Worm (Caenorhabditis elegans) whole organism, L4 larva: ENCODE data around the gene spig-1.

ENCODE experiments used
- F44E2.7 ChIP-seq: fragments of 200-800 bp; sonication (Bioruptor generic); IDR thresholded peaks from 2 replicates; pipeline ENCODE4 v2.1.2; 2022; ENCODE audit warnings: missing genetic modification characterization, missing compliant biosample characterization
- attf-4 ChIP-seq: sonication (generic microtip); optimal IDR thresholded peaks from 3 replicates; lab custom pipeline; 2017; ENCODE audit warnings: missing biosample characterization, missing genetic modification characterization
- daf-16 ChIP-seq, 3 experiments: sonication (generic microtip); optimal IDR thresholded peaks; 2 replicates each; lab custom pipeline; 2016 to 2017; ENCODE audit warnings: missing genetic modification characterization in 3 of 3, missing genetic modification reagents in 3 of 3, mild to moderate bottlenecking in 2 of 3, missing compliant biosample characterization in 2 of 3, missing biosample characterization in 1 of 3, moderate library complexity in 1 of 3
- hif-1 ChIP-seq, 2 experiments: sonication (generic microtip); optimal IDR thresholded peaks; 2 replicates each; lab custom pipeline; 2016 to 2017; ENCODE audit warnings: missing compliant biosample characterization in 2 of 2, missing genetic modification characterization in 2 of 2, missing genetic modification reagents in 2 of 2, missing genotype in 2 of 2, mild to moderate bottlenecking in 1 of 2
- jun-1 ChIP-seq: fragments of 150-350 bp; optimal IDR thresholded peaks from 2 replicates; lab custom pipeline; 2014; ENCODE audit warnings: missing biosample characterization, missing genetic modification reagents, missing genetic modification characterization
- lin-39 ChIP-seq: fragments of 150-350 bp; optimal IDR thresholded peaks from 2 replicates; lab custom pipeline; 2014; ENCODE audit warnings: missing biosample characterization, missing genetic modification reagents, missing genetic modification characterization
- madf-5 ChIP-seq, 2 experiments: fragments of 200-800 bp; sonication (Bioruptor generic); IDR thresholded peaks; 2 replicates each; pipeline ENCODE4 v1.3.6; 2022; ENCODE audit warnings: missing compliant biosample characterization in 2 of 2, missing genetic modification characterization in 2 of 2
- nhr-28 ChIP-seq: fragments of 150-350 bp; optimal IDR thresholded peaks from 2 replicates; lab custom pipeline; 2014; ENCODE audit warnings: missing biosample characterization, missing genetic modification characterization
- nhr-41 ChIP-seq: fragments of 200-800 bp; sonication (Bioruptor generic); IDR thresholded peaks from 2 replicates; pipeline ENCODE4 v1.3.6; 2022; ENCODE audit warnings: missing genetic modification reagents, missing genetic modification characterization, missing compliant biosample characterization
- nhr-76 ChIP-seq: fragments of 150-350 bp; optimal IDR thresholded peaks from 2 replicates; lab custom pipeline; 2014; ENCODE audit warnings: missing biosample characterization, missing genetic modification characterization
- spr-3 ChIP-seq: fragments of 200-800 bp; sonication (Bioruptor generic); optimal IDR thresholded peaks from 2 replicates; lab custom pipeline; 2018; ENCODE audit warnings: mild to moderate bottlenecking, missing genetic modification characterization, missing compliant biosample characterization
- unc-62 ChIP-seq, 3 experiments: fragments of 150-350 bp in 1 of 3; sonication (generic microtip); optimal IDR thresholded peaks in 2 of 3; peaks in 1 of 3; 1 replicate in 1 of 3; 2 replicates in 2 of 3; lab custom pipeline; 2014 to 2017; ENCODE audit warnings: missing biosample characterization in 3 of 3, missing genetic modification characterization in 3 of 3, missing genetic modification reagents in 3 of 3, missing genotype in 1 of 3
- ztf-11 ChIP-seq: fragments of 150-350 bp; optimal IDR thresholded peaks from 2 replicates; lab custom pipeline; 2014; ENCODE audit warnings: missing biosample characterization, missing genetic modification characterization

- TF ChIP-seq nhr-76, result no peak
- no peak for TF ChIP-seq ztf-11 (tag; lab: Kevin White, UChicago)
- TF ChIP-seq madf-5 (GFP tag; IDR thresholded peaks at IDR 0.05; lab: Robert Waterston, UW), result no peak
- TF ChIP-seq attf-4 (tag; lab: Kevin White, UChicago), result no peak
- no peak for TF ChIP-seq spr-3 (GFP tag; lab: Kevin White, UChicago)
- no peak for TF ChIP-seq unc-62 (GFP tag; optimal IDR thresholded peaks at IDR 0.05 in 1 of 2; lab: Kevin White, UChicago)
- no peak for TF ChIP-seq unc-62 (tag; optimal IDR thresholded peaks at IDR 0.05; lab: Kevin White, UChicago)
- no peak for TF ChIP-seq jun-1 (tag; lab: Kevin White, UChicago)
- TF ChIP-seq hif-1 (tag; optimal IDR thresholded peaks at IDR 0.05; lab: Kevin White, UChicago), result no peak
- TF ChIP-seq daf-16 (GFP tag; optimal IDR thresholded peaks at IDR 0.05; lab: Kevin White, UChicago), result no peak
- TF ChIP-seq daf-16 (tag; optimal IDR thresholded peaks at IDR 0.05; lab: Kevin White, UChicago), result no peak
- TF ChIP-seq lin-39 (tag; lab: Kevin White, UChicago), result no peak
- no peak for TF ChIP-seq F44E2.7
- TF ChIP-seq nhr-28, result no peak
- no peak for TF ChIP-seq nhr-41 (GFP tag; lab: Robert Waterston, UW)
Measured at ce11 chrV:7017059-7017458, 34.5 kb upstream of the spig-1 start, which contains the start of gene srsx-32.
